Worm (Caenorhabditis elegans): ENCODE data around the gene ncx-5.

Gene ncx-5

DNA sequence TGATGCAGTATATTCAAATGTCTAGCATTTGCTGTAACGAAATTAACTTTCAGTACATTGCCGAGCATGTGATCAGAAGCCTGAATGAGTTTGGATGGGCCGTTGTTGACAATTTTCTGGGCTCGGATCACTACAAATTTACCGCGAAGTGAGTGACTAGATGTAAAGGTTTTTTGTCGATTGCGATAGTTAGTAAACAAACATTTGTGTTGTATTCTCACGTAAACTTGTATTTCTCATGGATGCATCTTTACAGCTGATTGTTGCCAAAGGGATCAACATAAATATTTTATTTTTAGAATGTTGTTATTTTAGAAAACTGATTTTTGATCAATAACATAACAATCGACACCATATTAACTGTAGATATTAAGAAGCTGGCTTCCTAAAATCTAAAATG, 15.9 kb downstream of the ncx-5 start:
- TF ChIP-seq nhr-47 (tag; optimal IDR thresholded peaks at IDR 0.05) (no peak), ces-1 (GFP tag; optimal IDR thresholded peaks at IDR 0.05) (no peak), F16B12.6 (tag; optimal IDR thresholded peaks at IDR 0.05) (no peak), ceh-63 (GFP tag; optimal IDR thresholded peaks at IDR 0.05) (no peak), unc-30 (tag; optimal IDR thresholded peaks at IDR 0.05) (no peak), nhr-12 (tag; optimal IDR thresholded peaks at IDR 0.05) (no peak), skn-1 (tag; optimal IDR thresholded peaks at IDR 0.05) (no peak), nhr-19 (GFP tag; conservative IDR thresholded peaks at IDR 0.05) (no peak), unc-98 (GFP tag; IDR thresholded peaks at IDR 0.05) (no peak), Y116A8C.19 (tag; optimal IDR thresholded peaks at IDR 0.05; ENCODE audit: borderline replicate concordance) (no peak), xbp-1 (tag; optimal IDR thresholded peaks at IDR 0.05) (no peak), lin-15B (tag; optimal IDR thresholded peaks at IDR 0.05) (no peak), ceh-90 (tag; optimal IDR thresholded peaks at IDR 0.05) (no peak), ceh-88 (GFP tag; IDR thresholded peaks at IDR 0.05) (no peak), tbx-2 (tag; optimal IDR thresholded peaks at IDR 0.05) (no peak), elt-2 (tag; optimal IDR thresholded peaks at IDR 0.05) (no peak), unc-86 (tag; optimal IDR thresholded peaks at IDR 0.05) (no peak)

DNA sequence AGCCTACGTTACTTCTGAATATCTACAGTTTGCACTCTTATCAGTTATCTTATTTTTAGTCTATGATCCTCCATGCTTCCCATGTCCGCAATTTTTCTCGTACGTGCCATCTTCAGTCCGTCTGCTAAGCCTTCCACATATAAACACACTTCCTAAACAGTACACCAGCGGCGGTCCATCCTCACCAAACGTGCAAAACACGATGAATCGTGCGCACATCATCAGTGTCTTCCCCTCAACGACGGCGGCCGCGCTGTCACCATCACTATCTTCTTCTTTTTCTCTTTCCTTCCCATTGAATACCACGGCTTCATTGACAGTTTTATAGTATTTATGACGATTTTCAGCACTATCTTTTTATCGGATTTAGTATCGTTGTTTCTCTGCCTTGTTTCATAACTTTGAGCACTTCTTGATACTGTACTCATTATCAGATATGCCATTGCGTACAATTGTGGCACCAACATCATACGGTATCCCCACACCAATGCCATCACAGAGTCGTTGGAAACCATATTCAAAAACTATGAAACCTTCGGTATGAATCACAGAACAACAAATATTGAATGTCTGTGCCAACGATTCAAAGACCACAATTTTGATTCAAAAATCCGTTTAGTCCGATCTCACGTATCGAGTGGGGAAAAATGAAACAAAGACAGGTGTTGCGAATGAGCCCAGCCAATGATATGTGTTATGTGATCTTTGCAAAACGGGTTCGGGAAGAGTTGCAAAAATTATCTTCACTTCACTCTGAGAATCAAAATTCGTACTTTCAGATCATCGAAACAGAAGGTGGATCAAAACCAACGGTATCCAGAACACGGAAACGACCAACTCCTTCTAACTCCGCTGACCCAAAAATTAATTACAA, 16.8 kb downstream of the ncx-5 start:
- TF ChIP-seq nhr-85 (tag) = no peak
- no peak for TF ChIP-seq efl-1 (optimal IDR thresholded peaks at IDR 0.05)
- peak in 1 of 2 experiments; percentile 85 for TF ChIP-seq efl-1 (GFP tag; optimal IDR thresholded peaks at IDR 0.05 in 1 of 2)
- TF ChIP-seq rnt-1 (tag; optimal IDR thresholded peaks at IDR 0.05) = peak; percentile 9
- no peak for TF ChIP-seq dsc-1 (tag; optimal IDR thresholded peaks at IDR 0.05)
- no peak for TF ChIP-seq tlp-1 (tag; optimal IDR thresholded peaks at IDR 0.05)

DNA sequence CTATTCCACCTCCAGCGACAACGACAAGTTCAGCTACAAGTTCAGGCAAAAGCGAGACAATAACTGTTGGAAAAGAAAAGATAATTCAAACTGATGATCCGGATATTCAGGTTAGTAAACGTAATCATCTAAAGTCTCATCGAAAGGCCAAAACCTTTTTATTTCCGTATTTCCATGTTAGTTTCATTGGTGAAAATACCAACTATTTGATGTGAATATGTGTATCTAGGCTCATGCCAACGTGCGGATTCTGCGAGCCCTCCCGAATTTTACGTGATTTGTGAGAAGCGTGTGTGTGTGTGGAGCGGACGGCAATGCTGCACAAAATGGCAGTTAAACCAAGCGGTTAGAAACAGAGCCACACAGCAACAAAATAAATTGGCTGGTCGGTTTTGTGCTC, 18.9 kb downstream of the ncx-5 start:
- no peak for TF ChIP-seq hlh-17 (GFP tag; optimal IDR thresholded peaks at IDR 0.05; ENCODE audit: borderline replicate concordance)
- TF ChIP-seq snpc-4 (tag; optimal IDR thresholded peaks at IDR 0.05) = no peak
- TF ChIP-seq ces-1 (GFP tag; optimal IDR thresholded peaks at IDR 0.05) = no peak
- no peak for TF ChIP-seq lir-3 (tag; optimal IDR thresholded peaks at IDR 0.05; ENCODE audit: poor library complexity)
- TF ChIP-seq fos-1 (tag; optimal IDR thresholded peaks at IDR 0.05) = no peak
- TF ChIP-seq nhr-90 (tag; optimal IDR thresholded peaks at IDR 0.05; ENCODE audit: poor library complexity) = no peak
- no peak for TF ChIP-seq hlh-4 (tag; optimal IDR thresholded peaks at IDR 0.05)
- TF ChIP-seq nhr-76 (tag; optimal IDR thresholded peaks at IDR 0.05) = no peak
- TF ChIP-seq nhr-71 (tag; optimal IDR thresholded peaks at IDR 0.05) = no peak
- no peak for TF ChIP-seq swsn-7 (tag; optimal IDR thresholded peaks at IDR 0.05)
- TF ChIP-seq unc-62 (GFP tag; optimal IDR thresholded peaks at IDR 0.05) = no peak
- no peak for TF ChIP-seq mef-2 (tag; optimal IDR thresholded peaks at IDR 0.05)
- no peak for TF ChIP-seq elt-2 (tag; optimal IDR thresholded peaks at IDR 0.05)

DNA sequence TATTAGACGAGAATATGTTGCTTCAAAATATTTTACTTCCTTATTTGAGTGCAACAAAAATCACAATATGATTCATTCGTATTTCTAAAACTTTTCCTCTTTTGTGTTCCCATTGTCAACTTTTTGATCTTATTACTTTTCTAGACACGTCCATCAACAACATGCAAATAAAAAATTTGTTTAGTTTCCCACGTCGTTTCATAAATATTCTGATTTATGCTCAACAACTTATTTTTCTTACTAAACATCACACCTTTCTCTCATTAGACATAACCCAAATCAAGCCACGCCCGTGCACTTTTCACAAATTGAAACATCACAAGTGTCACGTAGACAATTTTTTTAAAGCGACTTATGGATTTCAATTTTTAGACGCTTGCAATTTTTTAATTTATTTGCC, 20.1 kb downstream of the ncx-5 start:
- TF ChIP-seq lir-3 (tag; optimal IDR thresholded peaks at IDR 0.05; ENCODE audit: poor library complexity) = no peak
- no peak for TF ChIP-seq efl-1 (optimal IDR thresholded peaks at IDR 0.05)
- peak in 1 of 2 experiments; percentile 71 for TF ChIP-seq efl-1 (GFP tag; optimal IDR thresholded peaks at IDR 0.05 in 1 of 2)
- TF ChIP-seq ceh-8 (GFP tag; optimal IDR thresholded peaks at IDR 0.05) = no peak
- TF ChIP-seq lin-35 (GFP tag; optimal IDR thresholded peaks at IDR 0.05) = no peak
- no peak for TF ChIP-seq ceh-82 (tag; optimal IDR thresholded peaks at IDR 0.05)
- no peak for TF ChIP-seq dsc-1 (tag; optimal IDR thresholded peaks at IDR 0.05)
- TF ChIP-seq fkh-8 (tag; optimal IDR thresholded peaks at IDR 0.05) = peak; percentile 12
- TF ChIP-seq swsn-7 (tag; optimal IDR thresholded peaks at IDR 0.05) = no peak
- TF ChIP-seq lin-13 (GFP tag; optimal IDR thresholded peaks at IDR 0.05) = no peak
- TF ChIP-seq aha-1 (tag; optimal IDR thresholded peaks at IDR 0.05) = no peak
- TF ChIP-seq mab-9 (GFP tag; IDR thresholded peaks at IDR 0.05) = no peak
- TF ChIP-seq elt-2 (tag; optimal IDR thresholded peaks at IDR 0.05) = no peak
- no peak for TF ChIP-seq ceh-88 (GFP tag; IDR thresholded peaks at IDR 0.05)
- TF ChIP-seq fkh-10 (GFP tag; optimal IDR thresholded peaks at IDR 0.05) = no peak
- no peak for TF ChIP-seq nhr-90 (tag; optimal IDR thresholded peaks at IDR 0.05; ENCODE audit: poor library complexity)
- no peak for TF ChIP-seq C16A3.4 (tag; optimal IDR thresholded peaks at IDR 0.05)

Data from whole organism, L1 larva.